Fruit fly (Drosophila melanogaster) whole organism, adult: ENCODE results near the gene PolA1.

Experiments used
- CG14711 ChIP-seq: fragments of 200-800 bp; sonication (Bioruptor generic); optimal IDR thresholded peaks from 2 replicates; lab custom pipeline; 2018; ENCODE audit warnings: missing biosample characterization, mild to moderate bottlenecking, missing genetic modification characterization, moderate library complexity
- CG1620 ChIP-seq: fragments of 200-800 bp; sonication (Bioruptor generic); optimal IDR thresholded peaks from 2 replicates; lab custom pipeline; 2016; ENCODE audit warnings: missing biosample characterization, missing genetic modification characterization
- CG33017 ChIP-seq: fragments of 200-800 bp; sonication (Bioruptor generic); optimal IDR thresholded peaks from 2 replicates; lab custom pipeline; 2018; ENCODE audit warnings: missing biosample characterization, mild to moderate bottlenecking, missing genetic modification characterization, moderate library complexity
- CG7101 ChIP-seq: fragments of 200-800 bp; sonication (Bioruptor generic); optimal IDR thresholded peaks from 2 replicates; lab custom pipeline; 2018; ENCODE audit warnings: missing biosample characterization, mild to moderate bottlenecking, missing genetic modification characterization, moderate library complexity
- Clk ChIP-seq: fragments of 200-800 bp; sonication (Bioruptor generic); optimal IDR thresholded peaks from 2 replicates; lab custom pipeline; 2017; ENCODE audit warnings: missing biosample characterization, missing genetic modification characterization
- Hr96 ChIP-seq: fragments of 200-800 bp; sonication (Bioruptor generic); optimal IDR thresholded peaks from 2 replicates; lab custom pipeline; 2016; ENCODE audit warnings: missing biosample characterization, missing genetic modification characterization
- Mnt ChIP-seq: fragments of 200-800 bp; sonication (Bioruptor generic); optimal IDR thresholded peaks from 2 replicates; lab custom pipeline; 2016; ENCODE audit warnings: missing biosample characterization, mild to moderate bottlenecking, missing genetic modification characterization
- cic ChIP-seq: fragments of 200-800 bp; sonication (Bioruptor generic); optimal IDR thresholded peaks from 2 replicates; lab custom pipeline; 2017; ENCODE audit warnings: missing biosample characterization, mild to moderate bottlenecking, missing genetic modification characterization, moderate library complexity
- cnc ChIP-seq, 2 experiments: fragments of >200 bp; optimal IDR thresholded peaks; 2 replicates each; lab custom pipeline; 2017
- kay ChIP-seq: fragments of 200-800 bp; sonication (Bioruptor generic); peaks from one replicate; lab custom pipeline; 2016; ENCODE audit warnings: missing biosample characterization, missing genetic modification characterization, borderline replicate concordance
- ovo ChIP-seq: fragments of 200-800 bp; sonication (Bioruptor generic); optimal IDR thresholded peaks from 2 replicates; lab custom pipeline; 2016; ENCODE audit warnings: missing biosample characterization, missing genetic modification characterization
- pad ChIP-seq: fragments of 200-800 bp; sonication (Bioruptor generic); optimal IDR thresholded peaks from 3 replicates; lab custom pipeline; 2017; ENCODE audit warnings: missing biosample characterization, missing genetic modification characterization, mild to moderate bottlenecking, moderate library complexity, missing genetic modification reagents
- tj ChIP-seq: fragments of 200-800 bp; sonication (Bioruptor generic); optimal IDR thresholded peaks from 3 replicates; lab custom pipeline; 2017; ENCODE audit warnings: missing biosample characterization, mild to moderate bottlenecking, missing genetic modification characterization, moderate library complexity
- toe ChIP-seq: fragments of 200-800 bp; sonication (Bioruptor generic); optimal IDR thresholded peaks from 2 replicates; lab custom pipeline; 2016; ENCODE audit warnings: missing biosample characterization, missing genetic modification characterization

DNA sequence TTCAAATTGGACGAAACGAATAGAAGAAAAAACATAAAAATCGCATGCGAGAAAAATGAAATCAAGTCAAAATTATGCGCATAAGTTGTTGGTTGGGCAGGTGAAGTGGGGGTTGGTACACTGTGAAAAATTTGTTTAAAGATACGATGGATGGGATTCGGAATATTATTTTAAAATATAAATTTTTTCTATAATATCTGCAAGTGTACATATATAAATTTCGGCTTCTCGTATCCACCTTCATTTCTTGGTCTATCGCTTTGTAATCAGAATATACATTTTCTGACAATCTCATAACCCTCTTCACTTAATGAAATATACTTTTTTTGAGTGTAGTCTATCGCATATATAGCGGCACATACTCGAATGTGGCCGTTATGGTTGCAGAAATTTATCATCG lies 31.8 kb upstream of the PolA1 start:
- TF ChIP-seq CG1620 (GFP tag; lab: Kevin White, UChicago): no peak
- TF ChIP-seq cnc (optimal IDR thresholded peaks at IDR 0.05; lab: Kevin White, UChicago): no peak
- TF ChIP-seq toe (GFP tag; lab: Kevin White, UChicago): no peak
- TF ChIP-seq CG14711: no peak
- no peak for TF ChIP-seq Mnt (GFP tag; lab: Kevin White, UChicago)
- no peak for TF ChIP-seq ovo (GFP tag; lab: Kevin White, UChicago)
- TF ChIP-seq Hr96 (GFP tag; lab: Kevin White, UChicago): no peak
- TF ChIP-seq kay (GFP tag; lab: Kevin White, UChicago): no peak
- no peak for TF ChIP-seq cic
- TF ChIP-seq CG7101 (tag; lab: Kevin White, UChicago): no peak
- no peak for TF ChIP-seq CG33017 (tag; lab: Kevin White, UChicago)
- TF ChIP-seq pad (GFP tag; lab: Kevin White, UChicago): no peak
- no peak for TF ChIP-seq tj (GFP tag; lab: Kevin White, UChicago)
- TF ChIP-seq Clk (GFP tag; lab: Kevin White, UChicago): no peak
